Worm (Caenorhabditis elegans) whole organism, L4 larva: Measurements from ENCODE around the gene dmsr-1.

Experiments
- aly-2 ChIP-seq: sonication (generic microtip); optimal IDR thresholded peaks from 2 replicates; lab custom pipeline; 2018; ENCODE audit warnings: missing biosample characterization, missing genetic modification characterization
- fos-1 ChIP-seq: fragments of 150-350 bp; optimal IDR thresholded peaks from 2 replicates; lab custom pipeline; 2014; ENCODE audit warnings: missing biosample characterization, missing genetic modification characterization
- unc-62 ChIP-seq, 3 experiments: fragments of 150-350 bp in 1 of 3; sonication (generic microtip); optimal IDR thresholded peaks in 2 of 3; peaks in 1 of 3; 1 replicate in 1 of 3; 2 replicates in 2 of 3; lab custom pipeline; 2014 to 2017; ENCODE audit warnings: missing biosample characterization in 3 of 3, missing genetic modification characterization in 3 of 3, missing genetic modification reagents in 3 of 3, missing genotype in 1 of 3

dmsr-1 gene

DNA sequence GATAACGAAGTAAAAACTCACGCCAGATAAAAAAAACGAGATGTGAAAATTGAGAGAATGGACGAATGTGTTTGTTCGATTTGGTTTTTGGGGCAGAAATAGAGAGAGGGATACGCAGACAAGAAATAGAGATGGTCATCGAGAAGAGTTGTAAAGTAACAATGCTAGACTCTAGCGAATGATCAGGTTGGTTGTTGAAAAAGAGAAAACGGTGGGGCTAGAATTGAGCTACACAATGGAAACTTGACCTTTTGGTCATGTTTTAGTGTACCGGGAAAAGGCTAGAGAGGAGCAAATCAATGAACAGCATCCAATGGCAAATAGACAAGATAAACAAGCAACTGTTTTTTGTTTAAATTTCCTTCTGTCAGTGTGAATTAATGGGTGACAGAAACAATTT, 51.8 kb downstream of the dmsr-1 start, which contains the start of gene dhs-19:
TSS of gene dhs-19 (minus strand) at position 101 of the 400 bp plus-strand sequence.
- TF ChIP-seq unc-62 (GFP tag; optimal IDR thresholded peaks at IDR 0.05 in 1 of 2; lab: Kevin White, UChicago) = peak in 1 of 2 experiments; percentile 81
- TF ChIP-seq unc-62 (tag; optimal IDR thresholded peaks at IDR 0.05; lab: Kevin White, UChicago) = no peak
- TF ChIP-seq aly-2 (tag; lab: Kevin White, UChicago) = no peak
- TF ChIP-seq fos-1 (tag; lab: Kevin White, UChicago) = no peak
